Worm (Caenorhabditis elegans): ENCODE measurements around the gene C34B4.3.

Gene C34B4.3

DNA sequence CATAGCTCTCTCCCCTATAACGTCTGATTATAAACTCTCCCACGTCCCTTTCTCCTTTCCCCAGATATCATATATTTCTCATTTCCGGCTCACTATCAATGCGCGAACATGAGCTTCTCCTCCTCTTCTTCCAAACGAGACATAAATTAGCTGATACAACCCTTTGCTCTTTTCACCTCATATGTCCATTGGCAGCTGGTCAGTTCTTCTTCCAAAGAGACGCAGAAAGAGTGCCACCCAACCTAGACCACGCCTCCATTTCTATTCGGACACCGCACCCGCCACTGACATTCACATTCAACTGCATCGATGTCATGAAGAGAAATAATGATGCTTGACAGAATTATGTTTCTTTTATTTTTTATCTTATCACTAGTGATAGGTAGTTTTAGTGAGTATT lies 52.2 kb downstream of the C34B4.3 start, which contains the start of gene fmi-1:
TSS of gene fmi-1 (plus strand) at position 301 of the 400 bp plus-strand sequence.
- no peak for TF ChIP-seq egl-27 (tag; optimal IDR thresholded peaks at IDR 0.05)
- no peak for TF ChIP-seq blmp-1 (tag; optimal IDR thresholded peaks at IDR 0.05; ENCODE audit: insufficient read depth)
- no peak for TF ChIP-seq nhr-129 (tag; optimal IDR thresholded peaks at IDR 0.05)
- TF ChIP-seq unc-62 (GFP tag; optimal IDR thresholded peaks at IDR 0.05) = no peak
- TF ChIP-seq sem-4 (tag; optimal IDR thresholded peaks at IDR 0.05) = no peak
- TF ChIP-seq nhr-25 (tag; optimal IDR thresholded peaks at IDR 0.05) = no peak

DNA sequence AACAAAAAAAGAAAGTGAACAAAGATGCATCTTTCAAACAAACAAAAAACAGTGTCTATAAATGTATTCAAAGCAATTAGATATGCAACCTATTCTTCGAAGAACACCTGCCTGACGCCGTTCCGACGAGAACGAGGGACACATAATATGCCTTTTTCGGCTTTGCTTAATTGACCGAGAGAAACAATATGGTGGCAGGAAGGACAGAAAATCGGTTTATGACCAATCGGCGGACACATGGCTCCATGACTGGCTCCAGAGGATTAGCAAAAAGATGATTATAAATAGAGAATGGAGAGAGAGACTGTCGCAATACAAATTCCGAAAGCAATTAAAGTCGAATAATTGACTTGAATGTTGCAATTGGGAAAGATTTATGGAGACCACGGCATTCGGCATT lies 52.7 kb downstream of the C34B4.3 start:
- TF ChIP-seq nhr-6 (tag; optimal IDR thresholded peaks at IDR 0.05) (no peak), gmeb-1 (tag; optimal IDR thresholded peaks at IDR 0.05) (no peak), zag-1 (tag; optimal IDR thresholded peaks at IDR 0.05) (no peak), sma-3 (GFP tag; optimal IDR thresholded peaks at IDR 0.05) (no peak), sem-4 (tag; optimal IDR thresholded peaks at IDR 0.05) (no peak), ztf-4 (tag; optimal IDR thresholded peaks at IDR 0.05) (no peak), snpc-4 (tag; optimal IDR thresholded peaks at IDR 0.05) (no peak), mbf-1 (tag; optimal IDR thresholded peaks at IDR 0.05) (no peak)

Data from whole organism, L2 larva.